Fruit fly (Drosophila melanogaster) whole organism, embryonic: ENCODE data around the gene Jhbp11.

Experiments used
- Adf1 ChIP-seq: fragments of 200-800 bp; sonication (Bioruptor generic); IDR thresholded peaks from 2 replicates; pipeline ENCODE4 v1.3.6; 2022; ENCODE audit warnings: missing biosample characterization, missing genetic modification characterization
- Antp ChIP-seq: fragments of 200-800 bp; sonication (Bioruptor generic); optimal IDR thresholded peaks from 3 replicates; lab custom pipeline; 2016; ENCODE audit warnings: missing biosample characterization, missing genetic modification characterization
- BtbVII ChIP-seq: fragments of 200-800 bp; sonication (Bioruptor generic); optimal IDR thresholded peaks from 3 replicates; lab custom pipeline; 2017; ENCODE audit warnings: missing biosample characterization, mild to moderate bottlenecking, missing genetic modification characterization
- CG10431 ChIP-seq: fragments of 200-800 bp; sonication (Bioruptor generic); optimal IDR thresholded peaks from 3 replicates; lab custom pipeline; 2018; ENCODE audit warnings: missing biosample characterization, mild to moderate bottlenecking, missing genetic modification characterization
- CG13424 ChIP-seq: fragments of 200-800 bp; sonication (Bioruptor generic); optimal IDR thresholded peaks from 2 replicates; lab custom pipeline; 2019; ENCODE audit warnings: missing biosample characterization, mild to moderate bottlenecking, missing genetic modification characterization, moderate library complexity
- CG13624 ChIP-seq: fragments of 200-800 bp; sonication (Bioruptor generic); optimal IDR thresholded peaks from 2 replicates; lab custom pipeline; 2016; ENCODE audit warnings: missing biosample characterization, missing genetic modification characterization
- CG14860 ChIP-seq: fragments of 200-800 bp; sonication (Bioruptor generic); IDR thresholded peaks from 3 replicates; pipeline ENCODE4 v1.3.6; 2022; ENCODE audit warnings: missing biosample characterization, missing genetic modification characterization; ENCODE audit not compliant: partially characterized antibody
- CG16813 ChIP-seq: fragments of 200-800 bp; sonication (Bioruptor generic); IDR thresholded peaks from 3 replicates; pipeline ENCODE4 v1.3.6; 2022; ENCODE audit warnings: missing biosample characterization, missing genetic modification characterization; ENCODE audit not compliant: partially characterized antibody
- CG16815 ChIP-seq: fragments of 200-800 bp; sonication (Bioruptor generic); optimal IDR thresholded peaks from 3 replicates; lab custom pipeline; 2017; ENCODE audit warnings: missing biosample characterization, mild to moderate bottlenecking, missing genetic modification characterization
- CG17361 ChIP-seq: fragments of 200-800 bp; sonication (Bioruptor generic); IDR thresholded peaks from 3 replicates; pipeline ENCODE4 v1.3.6; 2022; ENCODE audit warnings: missing biosample characterization, missing genetic modification characterization
- CG17612 ChIP-seq: fragments of 200-800 bp; sonication (Bioruptor generic); IDR thresholded peaks from 2 replicates; pipeline ENCODE4 v1.3.6; 2022; ENCODE audit warnings: missing biosample characterization, missing genetic modification characterization
- CG17802 ChIP-seq: fragments of 200-800 bp; sonication (Bioruptor generic); optimal IDR thresholded peaks from 2 replicates; lab custom pipeline; 2018; ENCODE audit warnings: missing biosample characterization, mild to moderate bottlenecking, missing genetic modification characterization, moderate library complexity
- CG17912 ChIP-seq: fragments of 200-800 bp; sonication (Bioruptor generic); optimal IDR thresholded peaks from 2 replicates; lab custom pipeline; 2018; ENCODE audit warnings: missing biosample characterization, mild to moderate bottlenecking, missing genetic modification characterization
- CG18599 ChIP-seq: fragments of 200-800 bp; sonication (Bioruptor generic); optimal IDR thresholded peaks from 3 replicates; lab custom pipeline; 2017; ENCODE audit warnings: missing biosample characterization, missing genetic modification characterization, mild to moderate bottlenecking, moderate library complexity, missing genetic modification reagents
- CG2116 ChIP-seq: fragments of 200-800 bp; sonication (Bioruptor generic); optimal IDR thresholded peaks from 3 replicates; lab custom pipeline; 2018; ENCODE audit warnings: missing biosample characterization, mild to moderate bottlenecking, missing genetic modification characterization
- CG2678 ChIP-seq: fragments of 200-800 bp; sonication (Bioruptor generic); optimal IDR thresholded peaks from 3 replicates; lab custom pipeline; 2019; ENCODE audit warnings: missing biosample characterization, mild to moderate bottlenecking, missing genetic modification characterization, moderate library complexity
- CG3847 ChIP-seq: fragments of 200-800 bp; sonication (Bioruptor generic); IDR thresholded peaks from 2 replicates; pipeline ENCODE4 v1.3.6; 2022; ENCODE audit warnings: missing biosample characterization, missing genetic modification characterization
- CG42726 ChIP-seq: fragments of 200-800 bp; sonication (Bioruptor generic); IDR thresholded peaks from 2 replicates; pipeline ENCODE4 v1.3.6; 2022; ENCODE audit warnings: missing biosample characterization, missing genetic modification characterization; ENCODE audit not compliant: partially characterized antibody
- CG4282 ChIP-seq: fragments of 200-800 bp; sonication (Bioruptor generic); optimal IDR thresholded peaks from 2 replicates; lab custom pipeline; 2016; ENCODE audit warnings: missing biosample characterization, missing genetic modification characterization
- CG5953 ChIP-seq: fragments of 200-800 bp; sonication (Bioruptor generic); IDR thresholded peaks from 2 replicates; pipeline ENCODE4 v1.3.6; 2022; ENCODE audit warnings: missing biosample characterization, missing genetic modification characterization
- CG6272 ChIP-seq: fragments of 200-800 bp; sonication (Bioruptor generic); IDR thresholded peaks from 2 replicates; pipeline ENCODE4 v1.3.6; 2022; ENCODE audit warnings: missing biosample characterization, missing genetic modification characterization
- CG6683 ChIP-seq: fragments of 200-800 bp; sonication (Bioruptor generic); optimal IDR thresholded peaks from 2 replicates; lab custom pipeline; 2017; ENCODE audit warnings: missing biosample characterization, mild to moderate bottlenecking, missing genetic modification characterization, missing genetic modification reagents
- CG7357 ChIP-seq: fragments of 200-800 bp; sonication (Bioruptor generic); IDR thresholded peaks from 3 replicates; pipeline ENCODE4 v1.3.6; 2022; ENCODE audit warnings: missing biosample characterization, missing genetic modification characterization
- CG7745 ChIP-seq: fragments of 200-800 bp; sonication (Bioruptor generic); optimal IDR thresholded peaks from 2 replicates; lab custom pipeline; 2018; ENCODE audit warnings: missing biosample characterization, mild to moderate bottlenecking, missing genetic modification characterization, moderate library complexity
- CG8944 ChIP-seq: fragments of 200-800 bp; sonication (Bioruptor generic); optimal IDR thresholded peaks from 3 replicates; lab custom pipeline; 2016; ENCODE audit warnings: missing biosample characterization, missing genetic modification characterization
- Dfd ChIP-seq, 2 experiments: fragments of >200 bp; optimal IDR thresholded peaks; 2 replicates each; lab custom pipeline; 2017; ENCODE audit warnings: missing biosample characterization in 2 of 2, missing genetic modification characterization in 2 of 2
- Fer3 ChIP-seq: fragments of 200-800 bp; sonication (Bioruptor generic); optimal IDR thresholded peaks from 2 replicates; lab custom pipeline; 2018; ENCODE audit warnings: missing biosample characterization, mild to moderate bottlenecking, missing genetic modification characterization, moderate library complexity
- Jarid2 ChIP-seq: fragments of 200-800 bp; sonication (Bioruptor generic); optimal IDR thresholded peaks from 3 replicates; lab custom pipeline; 2017; ENCODE audit warnings: mild to moderate bottlenecking, missing biosample characterization, missing genetic modification reagents, missing genetic modification characterization
- Mes4 ChIP-seq: fragments of 200-800 bp; sonication (Bioruptor generic); optimal IDR thresholded peaks from 2 replicates; lab custom pipeline; 2016; ENCODE audit warnings: missing biosample characterization, missing genetic modification characterization
- Mrtf ChIP-seq: fragments of 200-800 bp; sonication (Bioruptor generic); IDR thresholded peaks from 3 replicates; pipeline ENCODE4 v1.3.6; 2022; ENCODE audit warnings: missing biosample characterization, missing genetic modification characterization
- Oli ChIP-seq: fragments of 200-800 bp; sonication (Bioruptor generic); optimal IDR thresholded peaks from 2 replicates; lab custom pipeline; 2018; ENCODE audit warnings: missing biosample characterization, mild to moderate bottlenecking, missing genetic modification characterization, moderate library complexity
- Sox100B ChIP-seq: fragments of 200-800 bp; sonication (Bioruptor generic); optimal IDR thresholded peaks from 3 replicates; lab custom pipeline; 2018; ENCODE audit warnings: missing biosample characterization, mild to moderate bottlenecking, missing genetic modification characterization
- ab ChIP-seq: fragments of 200-800 bp; sonication (Bioruptor generic); optimal IDR thresholded peaks from 2 replicates; lab custom pipeline; 2016; ENCODE audit warnings: missing biosample characterization, missing genetic modification characterization
- bab2 ChIP-seq: fragments of 200-800 bp; sonication (Bioruptor generic); optimal IDR thresholded peaks from 2 replicates; lab custom pipeline; 2016; ENCODE audit warnings: missing biosample characterization, missing genetic modification characterization
- caup ChIP-seq: fragments of 200-800 bp; sonication (Bioruptor generic); optimal IDR thresholded peaks from 3 replicates; lab custom pipeline; 2017; ENCODE audit warnings: missing biosample characterization, mild to moderate bottlenecking, missing genetic modification characterization, moderate library complexity; ENCODE audit not compliant: severe bottlenecking
- da ChIP-seq: fragments of 200-800 bp; sonication (Bioruptor generic); optimal IDR thresholded peaks from 2 replicates; lab custom pipeline; 2016; ENCODE audit warnings: missing biosample characterization, missing genetic modification characterization
- dmrt11E ChIP-seq: fragments of 200-800 bp; sonication (Bioruptor generic); optimal IDR thresholded peaks from 3 replicates; lab custom pipeline; 2018; ENCODE audit warnings: missing biosample characterization, mild to moderate bottlenecking, missing genetic modification characterization, moderate library complexity
- dmrt99B ChIP-seq: fragments of 200-800 bp; sonication (Bioruptor generic); optimal IDR thresholded peaks from 2 replicates; lab custom pipeline; 2018; ENCODE audit warnings: missing biosample characterization, mild to moderate bottlenecking, missing genetic modification characterization, moderate library complexity
- fd102C ChIP-seq: fragments of 200-800 bp; sonication (Bioruptor generic); optimal IDR thresholded peaks from 2 replicates; lab custom pipeline; 2018; ENCODE audit warnings: missing biosample characterization, mild to moderate bottlenecking, missing genetic modification characterization, moderate library complexity
- gem ChIP-seq: fragments of 200-800 bp; sonication (Bioruptor generic); optimal IDR thresholded peaks from 2 replicates; lab custom pipeline; 2019; ENCODE audit warnings: missing biosample characterization, mild to moderate bottlenecking, missing genetic modification characterization, moderate library complexity
- hbn ChIP-seq: fragments of 200-800 bp; sonication (Bioruptor generic); IDR thresholded peaks from 2 replicates; pipeline ENCODE4 v1.3.6; 2022; ENCODE audit warnings: missing biosample characterization, missing genetic modification characterization; ENCODE audit not compliant: partially characterized antibody
- kni ChIP-seq: fragments of 200-800 bp; sonication (Bioruptor generic); optimal IDR thresholded peaks from 3 replicates; lab custom pipeline; 2017; ENCODE audit warnings: mild to moderate bottlenecking, missing biosample characterization, missing genetic modification reagents, missing genetic modification characterization
- luna ChIP-seq: fragments of 200-800 bp; sonication (Bioruptor generic); optimal IDR thresholded peaks from 2 replicates; lab custom pipeline; 2016; ENCODE audit warnings: missing biosample characterization, missing genetic modification characterization
- mld ChIP-seq: fragments of 200-800 bp; sonication (Bioruptor generic); IDR thresholded peaks from 3 replicates; pipeline ENCODE4 v1.3.6; 2022; ENCODE audit warnings: missing biosample characterization, missing genetic modification characterization; ENCODE audit not compliant: partially characterized antibody
- sens-2 ChIP-seq: fragments of 200-800 bp; sonication (Bioruptor generic); IDR thresholded peaks from 2 replicates; pipeline ENCODE4 v1.3.6; 2022; ENCODE audit warnings: missing biosample characterization, missing genetic modification characterization
- sisA ChIP-seq: fragments of 200-800 bp; sonication (Bioruptor generic); IDR thresholded peaks from 2 replicates; pipeline ENCODE4 v1.3.6; 2022; ENCODE audit warnings: missing biosample characterization, missing genetic modification characterization
- stwl ChIP-seq: fragments of 200-800 bp; sonication (Bioruptor generic); optimal IDR thresholded peaks from 3 replicates; lab custom pipeline; 2018; ENCODE audit warnings: missing biosample characterization, mild to moderate bottlenecking, missing genetic modification characterization, moderate library complexity
- tio ChIP-seq: fragments of 200-800 bp; sonication (Bioruptor generic); optimal IDR thresholded peaks from 2 replicates; lab custom pipeline; 2017; ENCODE audit warnings: missing biosample characterization, missing genetic modification characterization, inconsistent platforms
- twi ChIP-seq: fragments of 200-800 bp; optimal IDR thresholded peaks from 2 replicates; lab custom pipeline; 2019; ENCODE audit warnings: missing biosample characterization, mild to moderate bottlenecking, missing genetic modification characterization, moderate library complexity
- vnd ChIP-seq: fragments of 200-800 bp; sonication (Bioruptor generic); IDR thresholded peaks from 3 replicates; pipeline ENCODE4 v1.3.6; 2022; ENCODE audit warnings: missing biosample characterization, missing genetic modification characterization; ENCODE audit not compliant: partially characterized antibody
- vvl ChIP-seq: fragments of 200-800 bp; sonication (Bioruptor generic); IDR thresholded peaks from 2 replicates; pipeline ENCODE4 v1.3.6; 2022; ENCODE audit warnings: missing biosample characterization, missing genetic modification characterization

The Jhbp11 gene

dm6 chr3R:27151516-27151823 lies 50.4 kb downstream of the Jhbp11 start, which contains the start of gene Men-b (continued):
- TF ChIP-seq CG4282 (GFP tag; lab: Kevin White, UChicago), result no peak
- no peak; the same call in none of the 2 replicates for TF ChIP-seq hbn (GFP tag; lab: Robert Waterston, UW)
- TF ChIP-seq Antp (GFP tag; lab: Kevin White, UChicago), result no peak
- TF ChIP-seq CG13424 (tag; lab: Kevin White, UChicago), result no peak
- no peak for TF ChIP-seq CG13624 (GFP tag; lab: Kevin White, UChicago)
- no peak for TF ChIP-seq dmrt99B (tag; lab: Kevin White, UChicago)
- no peak for TF ChIP-seq Sox100B (GFP tag; lab: Kevin White, UChicago)
- TF ChIP-seq kni, result no peak
- no peak for TF ChIP-seq CG8944 (GFP tag; lab: Kevin White, UChicago)
- no peak for TF ChIP-seq Fer3 (tag; lab: Kevin White, UChicago)
- no peak for TF ChIP-seq CG17361 (GFP tag; lab: Robert Waterston, UW)
- no peak for TF ChIP-seq CG6683 (GFP tag; lab: Kevin White, UChicago)
- TF ChIP-seq CG17912 (GFP tag; lab: Kevin White, UChicago), result no peak
- TF ChIP-seq CG3847, result peak; percentile 19; the same call in 1 of the 2 replicates
- no peak for TF ChIP-seq CG7745 (tag; lab: Kevin White, UChicago)
- TF ChIP-seq CG18599 (GFP tag; lab: Kevin White, UChicago), result no peak
- TF ChIP-seq CG14860 (GFP tag; lab: Robert Waterston, UW), result no peak
- TF ChIP-seq Jarid2, result peak; percentile 63
- no peak for TF ChIP-seq twi (tag; lab: Kevin White, UChicago)
- no peak for TF ChIP-seq Adf1
- no peak for TF ChIP-seq bab2
- TF ChIP-seq CG6272 (GFP tag; lab: Robert Waterston, UW), result no peak
- 0 out of 2 replicates have a peak, but pooled peaks have one; percentile 6 for TF ChIP-seq sisA (GFP tag; lab: Robert Waterston, UW)
- TF ChIP-seq mld, result peak; percentile 42; the same call in 1 of the 3 replicates
- peak; percentile 67; the same call in 1 of the 2 replicates for TF ChIP-seq CG42726 (GFP tag; lab: Robert Waterston, UW)
- TF ChIP-seq ab (GFP tag; lab: Kevin White, UChicago), result no peak
- TF ChIP-seq luna (GFP tag; lab: Kevin White, UChicago), result no peak
- no peak for TF ChIP-seq CG17612 (GFP tag; lab: Robert Waterston, UW)
- no peak for TF ChIP-seq CG17802
- no peak for TF ChIP-seq BtbVII (GFP tag; lab: Kevin White, UChicago)
- TF ChIP-seq stwl, result peak; percentile 49
- no peak for TF ChIP-seq CG10431 (GFP tag; lab: Kevin White, UChicago)
- no peak for TF ChIP-seq vnd
- no peak for TF ChIP-seq CG7357 (GFP tag; lab: Robert Waterston, UW)
- TF ChIP-seq vvl (GFP tag; lab: Robert Waterston, UW), result peak; percentile 65
- TF ChIP-seq CG16815 (GFP tag; lab: Kevin White, UChicago), result no peak
- no peak for TF ChIP-seq tio (GFP tag; lab: Kevin White, UChicago)
- no peak for TF ChIP-seq Mrtf (GFP tag; lab: Robert Waterston, UW)
- no peak for TF ChIP-seq CG16813 (GFP tag; lab: Robert Waterston, UW)
- TF ChIP-seq CG2678, result no peak
- TF ChIP-seq dmrt11E (tag; lab: Kevin White, UChicago), result no peak
- no peak for TF ChIP-seq Dfd (GFP tag; optimal IDR thresholded peaks at IDR 0.05; lab: Kevin White, UChicago)
- no peak for TF ChIP-seq Mes4 (GFP tag; lab: Kevin White, UChicago)
- no peak for TF ChIP-seq fd102C (GFP tag; lab: Kevin White, UChicago)
- no peak for TF ChIP-seq Oli (tag; lab: Kevin White, UChicago)
- TF ChIP-seq CG2116, result peak; percentile 22
- TF ChIP-seq CG5953 (GFP tag; lab: Robert Waterston, UW), result no peak
- TF ChIP-seq sens-2, result no peak
- TF ChIP-seq gem, result no peak
- no peak for TF ChIP-seq caup (GFP tag; lab: Kevin White, UChicago)
- no peak for TF ChIP-seq da
